Worm (Caenorhabditis elegans): ENCODE results near the gene F10D2.8.

DNA sequence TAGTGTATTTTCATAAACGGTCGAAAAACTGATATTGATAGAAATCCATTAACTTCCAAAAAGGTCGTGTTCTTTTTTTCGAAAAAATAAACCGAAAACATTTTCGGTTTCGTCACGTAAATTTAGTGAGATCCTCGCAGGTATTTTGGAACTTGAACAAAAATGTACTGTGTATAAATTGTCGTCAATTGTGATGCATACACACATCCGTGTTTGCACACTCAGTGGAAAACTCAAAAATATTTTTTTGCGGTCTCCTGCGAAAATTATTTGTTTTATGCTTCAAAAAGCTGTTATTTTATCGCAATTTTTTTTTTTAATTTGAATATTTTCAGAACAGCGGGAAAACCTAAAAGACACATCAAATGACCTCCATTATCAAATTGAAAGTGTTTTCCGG is 28.3 kb upstream of the F10D2.8 start, which contains the start of gene cpsf-2:
- TF ChIP-seq pha-4 (tag; optimal IDR thresholded peaks at IDR 0.05) = no peak
- no peak for TF ChIP-seq unc-39 (tag; optimal IDR thresholded peaks at IDR 0.05)
- no peak for TF ChIP-seq ceh-43 (GFP tag; optimal IDR thresholded peaks at IDR 0.05)
- TF ChIP-seq lsy-2 (tag; optimal IDR thresholded peaks at IDR 0.05) = no peak
- TF ChIP-seq ztf-11 (tag; optimal IDR thresholded peaks at IDR 0.05) = no peak
- TF ChIP-seq M03D4.4 (tag; optimal IDR thresholded peaks at IDR 0.05) = no peak

All from whole organism, mixed stage, embryonic.